Worm (Caenorhabditis elegans) whole organism, mixed stage, embryonic: ENCODE data around the gene ifd-1.

ENCODE experiments used
- M03D4.4 ChIP-seq: sonication (generic microtip); optimal IDR thresholded peaks from 2 replicates; lab custom pipeline; 2017; ENCODE audit warnings: mild to moderate bottlenecking, missing genetic modification characterization, missing compliant biosample characterization
- elt-1 ChIP-seq: sonication (generic microtip); optimal IDR thresholded peaks from 2 replicates; lab custom pipeline; 2017; ENCODE audit warnings: missing genetic modification characterization, mild to moderate bottlenecking, missing compliant biosample characterization, antibody characterized with exemption, moderate library complexity, borderline replicate concordance; ENCODE audit not compliant: insufficient read depth
- lin-13 ChIP-seq: fragments of 150-350 bp; optimal IDR thresholded peaks from 2 replicates; lab custom pipeline; 2014; ENCODE audit warnings: missing biosample characterization, missing genetic modification characterization
- nhr-12 ChIP-seq: fragments of 150-350 bp; optimal IDR thresholded peaks from 2 replicates; lab custom pipeline; 2014; ENCODE audit warnings: missing biosample characterization, missing genetic modification characterization
- nhr-237 ChIP-seq: fragments of 150-350 bp; optimal IDR thresholded peaks from 2 replicates; lab custom pipeline; 2014; ENCODE audit warnings: missing biosample characterization, missing genetic modification characterization
- unc-62 ChIP-seq: fragments of 150-350 bp; optimal IDR thresholded peaks from 2 replicates; lab custom pipeline; 2014; ENCODE audit warnings: missing biosample characterization, missing genetic modification reagents, missing genetic modification characterization
- ztf-11 ChIP-seq: fragments of 150-350 bp; optimal IDR thresholded peaks from 2 replicates; lab custom pipeline; 2014; ENCODE audit warnings: missing biosample characterization, missing genetic modification characterization

ce11 chrX:8789014-8789506, 35.2 kb downstream of the ifd-1 start, which contains the start of gene unc-27:
- TF ChIP-seq nhr-237 (tag; lab: Kevin White, UChicago) = no peak
- no peak for TF ChIP-seq nhr-12
- TF ChIP-seq M03D4.4 (tag; lab: Kevin White, UChicago) = no peak
- TF ChIP-seq ztf-11 (tag; lab: Kevin White, UChicago) = no peak
- TF ChIP-seq lin-13 = no peak
- TF ChIP-seq unc-62 (GFP tag; lab: Kevin White, UChicago) = peak; percentile 80
- TF ChIP-seq elt-1 = no peak
